Fruit fly (Drosophila melanogaster) whole organism, embryonic: ENCODE measurements around the gene kri.

Experiments used
- Bdp1 ChIP-seq: fragments of 200-800 bp; sonication (Bioruptor generic); optimal IDR thresholded peaks from 3 replicates; lab custom pipeline; 2016; ENCODE audit warnings: missing biosample characterization, missing genetic modification characterization
- Bgb ChIP-seq: fragments of 200-800 bp; sonication (Bioruptor generic); IDR thresholded peaks from 2 replicates; pipeline ENCODE4 v1.3.6; 2022; ENCODE audit warnings: missing biosample characterization, missing genetic modification characterization; ENCODE audit not compliant: partially characterized antibody
- CG10267 ChIP-seq: fragments of 200-800 bp; sonication (Bioruptor generic); optimal IDR thresholded peaks from 2 replicates; lab custom pipeline; 2018; ENCODE audit warnings: missing biosample characterization, mild to moderate bottlenecking, missing genetic modification characterization, moderate library complexity
- CG10543 ChIP-seq: fragments of 200-800 bp; sonication (Bioruptor generic); optimal IDR thresholded peaks from 3 replicates; lab custom pipeline; 2017; ENCODE audit warnings: missing biosample characterization, mild to moderate bottlenecking, missing genetic modification characterization, moderate library complexity
- CG10565 ChIP-seq: fragments of 200-800 bp; sonication (Bioruptor generic); optimal IDR thresholded peaks from 3 replicates; lab custom pipeline; 2016; ENCODE audit warnings: missing biosample characterization, mild to moderate bottlenecking, missing genetic modification characterization
- CG11695 ChIP-seq: fragments of 200-800 bp; sonication (Bioruptor generic); IDR thresholded peaks from 3 replicates; pipeline ENCODE4 v1.3.6; 2022; ENCODE audit warnings: missing biosample characterization, missing genetic modification characterization
- CG14441 ChIP-seq: fragments of 200-800 bp; sonication (Bioruptor generic); IDR thresholded peaks from 2 replicates; pipeline ENCODE4 v1.3.6; 2022; ENCODE audit warnings: missing biosample characterization, missing genetic modification characterization
- CG14965 ChIP-seq: fragments of 200-800 bp; sonication (Bioruptor generic); optimal IDR thresholded peaks from 2 replicates; lab custom pipeline; 2016; ENCODE audit warnings: missing biosample characterization, missing genetic modification characterization, borderline replicate concordance
- CG15073 ChIP-seq: fragments of 200-800 bp; sonication (Bioruptor generic); optimal IDR thresholded peaks from 2 replicates; lab custom pipeline; 2016; ENCODE audit warnings: missing biosample characterization, missing genetic modification characterization
- CG15514 ChIP-seq: fragments of 200-800 bp; sonication (Bioruptor generic); optimal IDR thresholded peaks from 3 replicates; lab custom pipeline; 2017; ENCODE audit warnings: missing biosample characterization, missing genetic modification characterization, mild to moderate bottlenecking, moderate library complexity, missing genetic modification reagents
- CG1602 ChIP-seq: fragments of 200-800 bp; sonication (Bioruptor generic); optimal IDR thresholded peaks from 3 replicates; lab custom pipeline; 2016; ENCODE audit warnings: missing biosample characterization, missing genetic modification characterization
- CG2199 ChIP-seq: fragments of 200-800 bp; sonication (Bioruptor generic); IDR thresholded peaks from 3 replicates; pipeline ENCODE4 v1.3.6; 2022; ENCODE audit warnings: missing biosample characterization, missing genetic modification characterization
- CG3065 ChIP-seq: fragments of 200-800 bp; sonication (Bioruptor generic); optimal IDR thresholded peaks from 2 replicates; lab custom pipeline; 2016; ENCODE audit warnings: missing biosample characterization, missing genetic modification characterization
- CG31388 ChIP-seq: fragments of 200-800 bp; sonication (Bioruptor generic); optimal IDR thresholded peaks from 2 replicates; lab custom pipeline; 2016; ENCODE audit warnings: missing biosample characterization, missing genetic modification characterization
- CG3163 ChIP-seq: fragments of 200-800 bp; sonication (Bioruptor generic); optimal IDR thresholded peaks from 3 replicates; lab custom pipeline; 2016; ENCODE audit warnings: missing biosample characterization, missing genetic modification characterization
- CG3847 ChIP-seq: fragments of 200-800 bp; sonication (Bioruptor generic); IDR thresholded peaks from 2 replicates; pipeline ENCODE4 v1.3.6; 2022; ENCODE audit warnings: missing biosample characterization, missing genetic modification characterization
- CG4404 ChIP-seq: fragments of 200-800 bp; sonication (Bioruptor generic); IDR thresholded peaks from 2 replicates; pipeline ENCODE4 v1.3.6; 2022; ENCODE audit warnings: missing biosample characterization, missing genetic modification characterization
- CG6689 ChIP-seq: fragments of 200-800 bp; sonication (Bioruptor generic); IDR thresholded peaks from 2 replicates; pipeline ENCODE4 v1.3.6; 2022; ENCODE audit warnings: missing biosample characterization, missing genetic modification characterization
- CHES-1-like ChIP-seq: fragments of 200-800 bp; sonication (Bioruptor generic); optimal IDR thresholded peaks from 2 replicates; lab custom pipeline; 2016; ENCODE audit warnings: missing biosample characterization, missing genetic modification characterization
- Dek ChIP-seq: fragments of 200-800 bp; sonication (Bioruptor generic); optimal IDR thresholded peaks from 3 replicates; lab custom pipeline; 2019; ENCODE audit warnings: missing biosample characterization, mild to moderate bottlenecking, missing genetic modification characterization, moderate library complexity
- Eip74EF ChIP-seq, 2 experiments: fragments of 200-800 bp in 1 of 2; fragments of >200 bp in 1 of 2; sonication (Bioruptor generic) in 1 of 2; optimal IDR thresholded peaks; 2 replicates each; lab custom pipeline; 2017 to 2019; ENCODE audit warnings: missing biosample characterization in 2 of 2, missing genetic modification characterization in 2 of 2, mild to moderate bottlenecking in 1 of 2, moderate library complexity in 1 of 2
- Ets65A ChIP-seq: fragments of 200-800 bp; sonication (Bioruptor generic); peaks from one replicate; lab custom pipeline; 2016; ENCODE audit warnings: missing biosample characterization, missing genetic modification characterization
- H2.0 ChIP-seq: fragments of 200-800 bp; sonication (Bioruptor generic); IDR thresholded peaks from 2 replicates; pipeline ENCODE4 v1.3.6; 2022; ENCODE audit warnings: missing biosample characterization, missing genetic modification characterization
- Hr78 ChIP-seq, 2 experiments: fragments of 200-800 bp in 1 of 2; fragments of >200 bp in 1 of 2; sonication (Bioruptor generic) in 1 of 2; optimal IDR thresholded peaks; 2 replicates each; lab custom pipeline; 2017 to 2019; ENCODE audit warnings: missing biosample characterization in 2 of 2, missing genetic modification characterization in 2 of 2, mild to moderate bottlenecking in 1 of 2, moderate library complexity in 1 of 2
- Kr ChIP-seq: fragments of 200-800 bp; sonication (Bioruptor generic); optimal IDR thresholded peaks from 2 replicates; lab custom pipeline; 2017; ENCODE audit warnings: missing biosample characterization, mild to moderate bottlenecking, missing genetic modification characterization
- MBD-R2 ChIP-seq: fragments of 200-800 bp; sonication (Bioruptor generic); IDR thresholded peaks from 2 replicates; pipeline ENCODE4 v1.3.6; 2022; ENCODE audit warnings: missing biosample characterization, missing genetic modification characterization
- Meics ChIP-seq: fragments of 200-800 bp; sonication (Bioruptor generic); optimal IDR thresholded peaks from 2 replicates; lab custom pipeline; 2017; ENCODE audit warnings: missing biosample characterization, mild to moderate bottlenecking, missing genetic modification characterization
- Rfx ChIP-seq: fragments of 200-800 bp; sonication (Bioruptor generic); IDR thresholded peaks from 2 replicates; pipeline ENCODE4 v1.3.6; 2022; ENCODE audit warnings: missing biosample characterization, missing genetic modification characterization
- Side ChIP-seq: fragments of 200-800 bp; sonication (Bioruptor generic); optimal IDR thresholded peaks from 2 replicates; lab custom pipeline; 2016; ENCODE audit warnings: missing biosample characterization, missing genetic modification characterization
- Six4 ChIP-seq: fragments of 200-800 bp; sonication (Bioruptor generic); optimal IDR thresholded peaks from 2 replicates; lab custom pipeline; 2016; ENCODE audit warnings: missing biosample characterization, missing genetic modification characterization
- abd-A ChIP-seq: fragments of 200-800 bp; sonication (Bioruptor generic); optimal IDR thresholded peaks from 3 replicates; lab custom pipeline; 2019; ENCODE audit warnings: missing biosample characterization, mild to moderate bottlenecking, missing genetic modification characterization, moderate library complexity
- aop ChIP-seq: fragments of 200-800 bp; sonication (Bioruptor generic); IDR thresholded peaks from 2 replicates; pipeline ENCODE4 v1.3.6; 2022; ENCODE audit warnings: missing biosample characterization, missing genetic modification characterization
- bab2 ChIP-seq: fragments of 200-800 bp; sonication (Bioruptor generic); optimal IDR thresholded peaks from 2 replicates; lab custom pipeline; 2016; ENCODE audit warnings: missing biosample characterization, missing genetic modification characterization
- bowl ChIP-seq: fragments of 200-800 bp; sonication (Bioruptor generic); IDR thresholded peaks from 2 replicates; pipeline ENCODE4 v1.3.6; 2022; ENCODE audit warnings: missing biosample characterization, missing genetic modification characterization
- bsh ChIP-seq, 2 experiments: fragments of 200-800 bp; sonication (Bioruptor generic); optimal IDR thresholded peaks; 2 replicates each; lab custom pipeline; 2017 to 2018; ENCODE audit warnings: mild to moderate bottlenecking in 2 of 2, missing biosample characterization in 2 of 2, missing genetic modification characterization in 2 of 2, moderate library complexity in 1 of 2
- chinmo ChIP-seq: fragments of 200-800 bp; sonication (Bioruptor generic); IDR thresholded peaks from 4 replicates; pipeline ENCODE4 v1.3.6; 2022; ENCODE audit warnings: missing biosample characterization, missing genetic modification characterization; ENCODE audit not compliant: partially characterized antibody
- cwo ChIP-seq: fragments of 200-800 bp; sonication (Bioruptor generic); optimal IDR thresholded peaks from 3 replicates; lab custom pipeline; 2017; ENCODE audit warnings: missing biosample characterization, missing genetic modification characterization, mild to moderate bottlenecking, moderate library complexity, missing genetic modification reagents
- eve ChIP-seq, 2 experiments: fragments of >200 bp; optimal IDR thresholded peaks; 2 replicates each; lab custom pipeline; 2017; ENCODE audit warnings: missing biosample characterization in 2 of 2, missing genetic modification characterization in 2 of 2
- ewg ChIP-seq: fragments of 200-800 bp; sonication (Bioruptor generic); optimal IDR thresholded peaks from 3 replicates; lab custom pipeline; 2017; ENCODE audit warnings: mild to moderate bottlenecking, missing biosample characterization, missing genetic modification reagents, missing genetic modification characterization
- ftz-f1 ChIP-seq: fragments of 200-800 bp; sonication (Bioruptor generic); optimal IDR thresholded peaks from 2 replicates; lab custom pipeline; 2016; ENCODE audit warnings: missing biosample characterization, missing genetic modification characterization
- gsb-n ChIP-seq: fragments of 200-800 bp; sonication (Bioruptor generic); optimal IDR thresholded peaks from 3 replicates; lab custom pipeline; 2018; ENCODE audit warnings: missing biosample characterization, mild to moderate bottlenecking, missing genetic modification characterization
- her ChIP-seq: fragments of 200-800 bp; sonication (Bioruptor generic); optimal IDR thresholded peaks from 2 replicates; lab custom pipeline; 2016; ENCODE audit warnings: missing biosample characterization, missing genetic modification characterization
- nau ChIP-seq: fragments of 200-800 bp; sonication (Bioruptor generic); optimal IDR thresholded peaks from 3 replicates; lab custom pipeline; 2017; ENCODE audit warnings: missing biosample characterization, mild to moderate bottlenecking, missing genetic modification characterization, missing genetic modification reagents
- nmo ChIP-seq: fragments of 200-800 bp; sonication (Bioruptor generic); optimal IDR thresholded peaks from 2 replicates; lab custom pipeline; 2018; ENCODE audit warnings: missing biosample characterization, mild to moderate bottlenecking, missing genetic modification characterization, moderate library complexity
- sd ChIP-seq: fragments of 200-800 bp; sonication (Bioruptor generic); optimal IDR thresholded peaks from 3 replicates; lab custom pipeline; 2018; ENCODE audit warnings: missing biosample characterization, mild to moderate bottlenecking, missing genetic modification characterization, moderate library complexity
- sna ChIP-seq: fragments of 200-800 bp; sonication (Bioruptor generic); IDR thresholded peaks from 2 replicates; pipeline ENCODE4 v1.3.6; 2022; ENCODE audit warnings: missing biosample characterization, missing genetic modification characterization; ENCODE audit not compliant: partially characterized antibody
- tgo ChIP-seq: fragments of 200-800 bp; sonication (Bioruptor generic); IDR thresholded peaks from 3 replicates; pipeline ENCODE4 v1.3.6; 2022; ENCODE audit warnings: missing biosample characterization, missing genetic modification characterization
- tll ChIP-seq, 2 experiments: fragments of 200-800 bp in 1 of 2; fragments of >200 bp in 1 of 2; sonication (Bioruptor generic) in 1 of 2; optimal IDR thresholded peaks; 2 replicates each; lab custom pipeline; 2017 to 2019; ENCODE audit warnings: missing biosample characterization in 2 of 2, missing genetic modification characterization in 2 of 2, mild to moderate bottlenecking in 1 of 2, moderate library complexity in 1 of 2
- zen2 ChIP-seq: fragments of 200-800 bp; sonication (Bioruptor generic); IDR thresholded peaks from 3 replicates; pipeline ENCODE4 v1.3.6; 2022; ENCODE audit warnings: missing biosample characterization, missing genetic modification characterization; ENCODE audit not compliant: partially characterized antibody

Gene kri

dm6 chr3L:5843895-5844576, 33.3 kb downstream of the kri start (continued):
- TF ChIP-seq CG3847 (GFP tag; lab: Robert Waterston, UW) (no peak), gsb-n (no peak), aop (GFP tag; lab: Robert Waterston, UW) (no peak), CG10565 (GFP tag; lab: Kevin White, UChicago) (no peak), CG2199 (GFP tag; lab: Robert Waterston, UW) (0 out of 3 replicates have a peak, but pooled peaks have one; percentile 9), Dek (tag; lab: Kevin White, UChicago) (no peak), ftz-f1 (GFP tag; lab: Kevin White, UChicago) (peak; percentile 15), CG15073 (GFP tag; lab: Kevin White, UChicago) (no peak), CG31388 (GFP tag; lab: Kevin White, UChicago) (no peak), abd-A (tag; lab: Kevin White, UChicago) (no peak), Six4 (GFP tag; lab: Kevin White, UChicago) (no peak), nmo (GFP tag; lab: Kevin White, UChicago) (no peak), nau (GFP tag; lab: Kevin White, UChicago) (no peak), tgo (no peak), zen2 (GFP tag; lab: Robert Waterston, UW) (no peak), CHES-1-like (GFP tag; lab: Kevin White, UChicago) (no peak), CG6689 (no peak), cwo (GFP tag; lab: Kevin White, UChicago) (peak; percentile 29), Hr78 (GFP tag; optimal IDR thresholded peaks at IDR 0.05; lab: Kevin White, UChicago) (peak in 1 of 2 experiments; percentile 9), Rfx (GFP tag; lab: Robert Waterston, UW) (no peak), bab2 (GFP tag; lab: Kevin White, UChicago) (no peak), eve (GFP tag; optimal IDR thresholded peaks at IDR 0.05; lab: Kevin White, UChicago) (no peak), CG1602 (GFP tag; lab: Kevin White, UChicago) (no peak), sd (tag; lab: Kevin White, UChicago) (peak; percentile 0), CG3065 (peak; percentile 30), tll (GFP tag; optimal IDR thresholded peaks at IDR 0.05; lab: Kevin White, UChicago) (no peak), ewg (GFP tag; lab: Kevin White, UChicago) (no peak), Bdp1 (GFP tag; lab: Kevin White, UChicago) (no peak), Eip74EF (GFP tag; optimal IDR thresholded peaks at IDR 0.05; lab: Kevin White, UChicago) (no peak), her (GFP tag; lab: Kevin White, UChicago) (no peak), CG14441 (GFP tag; lab: Robert Waterston, UW) (no peak), CG10543 (peak; percentile 46), CG14965 (GFP tag; lab: Kevin White, UChicago) (no peak), Ets65A (peak; percentile 16), H2.0 (GFP tag; lab: Robert Waterston, UW) (no peak), CG10267 (tag; lab: Kevin White, UChicago) (no peak), bowl (no peak), CG4404 (GFP tag; lab: Robert Waterston, UW) (no peak), Side (GFP tag; lab: Kevin White, UChicago) (no peak), bsh (GFP tag; optimal IDR thresholded peaks at IDR 0.05; lab: Kevin White, UChicago) (no peak), sna (GFP tag; lab: Robert Waterston, UW) (no peak), CG3163 (GFP tag; lab: Kevin White, UChicago) (no peak), Kr (GFP tag; lab: Kevin White, UChicago) (no peak), chinmo (GFP tag; lab: Robert Waterston, UW) (peak; percentile 62; the same call in 1 of the 4 replicates), Meics (GFP tag; lab: Kevin White, UChicago) (no peak), CG15514 (GFP tag; lab: Kevin White, UChicago) (no peak), CG11695 (GFP tag; lab: Robert Waterston, UW) (0 out of 3 replicates have a peak, but pooled peaks have one; percentile 21), MBD-R2 (GFP tag; lab: Robert Waterston, UW) (no peak), Bgb (no peak)
